Fruit fly (Drosophila melanogaster) whole organism, embryonic: ENCODE data around the gene Glys.
A peak's percentile ranks its signal among the peaks of the same experiment; 100 is the strongest.

Experiments used
- Adf1 ChIP-seq: fragments of 200-800 bp; sonication (Bioruptor generic); IDR thresholded peaks from 2 replicates; pipeline ENCODE4 v1.3.6; 2022; ENCODE audit warnings: missing biosample characterization, missing genetic modification characterization
- CG10543 ChIP-seq: fragments of 200-800 bp; sonication (Bioruptor generic); optimal IDR thresholded peaks from 3 replicates; lab custom pipeline; 2017; ENCODE audit warnings: missing biosample characterization, mild to moderate bottlenecking, missing genetic modification characterization, moderate library complexity
- CG10565 ChIP-seq: fragments of 200-800 bp; sonication (Bioruptor generic); optimal IDR thresholded peaks from 3 replicates; lab custom pipeline; 2016; ENCODE audit warnings: missing biosample characterization, mild to moderate bottlenecking, missing genetic modification characterization
- CG11696 ChIP-seq: fragments of 200-800 bp; sonication (Bioruptor generic); IDR thresholded peaks from 2 replicates; pipeline ENCODE4 v1.3.6; 2022; ENCODE audit warnings: missing biosample characterization, missing genetic modification characterization
- CG11723 ChIP-seq: fragments of 200-800 bp; sonication (Bioruptor generic); optimal IDR thresholded peaks from 2 replicates; lab custom pipeline; 2017; ENCODE audit warnings: missing biosample characterization, mild to moderate bottlenecking, missing genetic modification characterization
- CG12155 ChIP-seq: fragments of 200-800 bp; sonication (Bioruptor generic); optimal IDR thresholded peaks from 3 replicates; lab custom pipeline; 2016; ENCODE audit warnings: missing biosample characterization, missing genetic modification characterization
- CG12219 ChIP-seq: fragments of 200-800 bp; sonication (Bioruptor generic); optimal IDR thresholded peaks from 3 replicates; lab custom pipeline; 2018; ENCODE audit warnings: missing biosample characterization, mild to moderate bottlenecking, missing genetic modification characterization
- CG1233 ChIP-seq: fragments of 200-800 bp; sonication (Bioruptor generic); optimal IDR thresholded peaks from 4 replicates; lab custom pipeline; 2018; ENCODE audit warnings: missing biosample characterization, mild to moderate bottlenecking, missing genetic modification characterization
- CG12391 ChIP-seq: fragments of 200-800 bp; sonication (Bioruptor generic); optimal IDR thresholded peaks from 3 replicates; lab custom pipeline; 2018; ENCODE audit warnings: missing biosample characterization, mild to moderate bottlenecking, missing genetic modification characterization, moderate library complexity
- CG12659 ChIP-seq: fragments of 200-800 bp; sonication (Bioruptor generic); optimal IDR thresholded peaks from 3 replicates; lab custom pipeline; 2017; ENCODE audit warnings: mild to moderate bottlenecking, missing biosample characterization, missing genetic modification reagents, missing genetic modification characterization
- CG13287 ChIP-seq: fragments of 200-800 bp; sonication (Bioruptor generic); IDR thresholded peaks from 2 replicates; pipeline ENCODE4 v1.3.6; 2022; ENCODE audit warnings: missing biosample characterization, missing genetic modification characterization; ENCODE audit not compliant: partially characterized antibody
- CG13624 ChIP-seq: fragments of 200-800 bp; sonication (Bioruptor generic); optimal IDR thresholded peaks from 2 replicates; lab custom pipeline; 2016; ENCODE audit warnings: missing biosample characterization, missing genetic modification characterization
- CG13775 ChIP-seq: fragments of 200-800 bp; sonication (Bioruptor generic); optimal IDR thresholded peaks from 3 replicates; lab custom pipeline; 2017; ENCODE audit warnings: missing biosample characterization, mild to moderate bottlenecking, missing genetic modification characterization
- CG18764 ChIP-seq: fragments of 200-800 bp; sonication (Bioruptor generic); optimal IDR thresholded peaks from 3 replicates; lab custom pipeline; 2016; ENCODE audit warnings: missing biosample characterization, missing genetic modification characterization
- CG2889 ChIP-seq: fragments of 200-800 bp; sonication (Bioruptor generic); IDR thresholded peaks from 3 replicates; pipeline ENCODE4 v1.3.6; 2022; ENCODE audit warnings: missing biosample characterization, missing genetic modification characterization
- CG30403 ChIP-seq: fragments of 200-800 bp; sonication (Bioruptor generic); optimal IDR thresholded peaks from 3 replicates; lab custom pipeline; 2016; ENCODE audit warnings: missing biosample characterization, missing genetic modification characterization
- CG3065 ChIP-seq: fragments of 200-800 bp; sonication (Bioruptor generic); optimal IDR thresholded peaks from 2 replicates; lab custom pipeline; 2016; ENCODE audit warnings: missing biosample characterization, missing genetic modification characterization
- CG32532 ChIP-seq: fragments of 200-800 bp; sonication (Bioruptor generic); IDR thresholded peaks from 2 replicates; pipeline ENCODE4 v1.3.6; 2022; ENCODE audit warnings: missing biosample characterization, missing genetic modification characterization
- CG32767 ChIP-seq: fragments of 200-800 bp; sonication (Bioruptor generic); IDR thresholded peaks from 2 replicates; pipeline ENCODE4 v1.3.6; 2022; ENCODE audit warnings: missing biosample characterization, missing genetic modification characterization
- CG34376 ChIP-seq: fragments of 200-800 bp; sonication (Bioruptor generic); optimal IDR thresholded peaks from 2 replicates; lab custom pipeline; 2018; ENCODE audit warnings: missing biosample characterization, mild to moderate bottlenecking, missing genetic modification characterization
- CG4404 ChIP-seq: fragments of 200-800 bp; sonication (Bioruptor generic); IDR thresholded peaks from 2 replicates; pipeline ENCODE4 v1.3.6; 2022; ENCODE audit warnings: missing biosample characterization, missing genetic modification characterization
- CG6175 ChIP-seq: fragments of 200-800 bp; sonication (Bioruptor generic); IDR thresholded peaks from 3 replicates; pipeline ENCODE4 v1.3.6; 2022; ENCODE audit warnings: missing biosample characterization, missing genetic modification characterization
- CG6683 ChIP-seq: fragments of 200-800 bp; sonication (Bioruptor generic); optimal IDR thresholded peaks from 2 replicates; lab custom pipeline; 2017; ENCODE audit warnings: missing biosample characterization, mild to moderate bottlenecking, missing genetic modification characterization, missing genetic modification reagents
- CG7745 ChIP-seq: fragments of 200-800 bp; sonication (Bioruptor generic); optimal IDR thresholded peaks from 2 replicates; lab custom pipeline; 2018; ENCODE audit warnings: missing biosample characterization, mild to moderate bottlenecking, missing genetic modification characterization, moderate library complexity
- CG8089 ChIP-seq: fragments of 200-800 bp; sonication (Bioruptor generic); optimal IDR thresholded peaks from 3 replicates; lab custom pipeline; 2016; ENCODE audit warnings: missing biosample characterization, missing genetic modification characterization
- CG8388 ChIP-seq: fragments of 200-800 bp; sonication (Bioruptor generic); optimal IDR thresholded peaks from 2 replicates; lab custom pipeline; 2019; ENCODE audit warnings: missing biosample characterization, mild to moderate bottlenecking, missing genetic modification characterization, moderate library complexity
- CG9609 ChIP-seq: fragments of 200-800 bp; sonication (Bioruptor generic); optimal IDR thresholded peaks from 3 replicates; lab custom pipeline; 2016; ENCODE audit warnings: missing biosample characterization, missing genetic modification characterization
- CG9817 ChIP-seq: fragments of 200-800 bp; sonication (Bioruptor generic); optimal IDR thresholded peaks from 2 replicates; lab custom pipeline; 2018; ENCODE audit warnings: missing biosample characterization, mild to moderate bottlenecking, missing genetic modification characterization, moderate library complexity
- CkIIα-i1 ChIP-seq: fragments of 200-800 bp; sonication (Bioruptor generic); IDR thresholded peaks from 2 replicates; pipeline ENCODE4 v1.3.6; 2022; ENCODE audit warnings: missing biosample characterization, missing genetic modification characterization
- Deaf1 ChIP-seq: fragments of 200-800 bp; optimal IDR thresholded peaks from 3 replicates; lab custom pipeline; 2019; ENCODE audit warnings: missing biosample characterization, mild to moderate bottlenecking, missing genetic modification characterization, moderate library complexity
- Hr3 ChIP-seq: fragments of 200-800 bp; sonication (Bioruptor generic); optimal IDR thresholded peaks from 3 replicates; lab custom pipeline; 2016; ENCODE audit warnings: missing biosample characterization, missing genetic modification characterization
- Hsf ChIP-seq: fragments of 200-800 bp; sonication (Bioruptor generic); optimal IDR thresholded peaks from 3 replicates; lab custom pipeline; 2016; ENCODE audit warnings: missing biosample characterization, missing genetic modification characterization
- Jarid2 ChIP-seq: fragments of 200-800 bp; sonication (Bioruptor generic); optimal IDR thresholded peaks from 3 replicates; lab custom pipeline; 2017; ENCODE audit warnings: mild to moderate bottlenecking, missing biosample characterization, missing genetic modification reagents, missing genetic modification characterization
- Lim3 ChIP-seq: fragments of 200-800 bp; sonication (Bioruptor generic); IDR thresholded peaks from 2 replicates; pipeline ENCODE4 v1.3.6; 2022; ENCODE audit warnings: missing biosample characterization, missing genetic modification characterization
- Lpt ChIP-seq: fragments of >200 bp; optimal IDR thresholded peaks from 2 replicates; lab custom pipeline; 2018; ENCODE audit warnings: missing biosample characterization, missing genetic modification characterization
- Oli ChIP-seq: fragments of 200-800 bp; sonication (Bioruptor generic); optimal IDR thresholded peaks from 2 replicates; lab custom pipeline; 2018; ENCODE audit warnings: missing biosample characterization, mild to moderate bottlenecking, missing genetic modification characterization, moderate library complexity
- Ravus ChIP-seq: fragments of 200-800 bp; sonication (Bioruptor generic); IDR thresholded peaks from 2 replicates; pipeline ENCODE4 v1.3.6; 2022; ENCODE audit warnings: missing biosample characterization, missing genetic modification characterization
- Xbp1 ChIP-seq: fragments of 200-800 bp; sonication (Bioruptor generic); optimal IDR thresholded peaks from 3 replicates; lab custom pipeline; 2016; ENCODE audit warnings: missing biosample characterization, mild to moderate bottlenecking, missing genetic modification characterization
- abd-A ChIP-seq: fragments of 200-800 bp; sonication (Bioruptor generic); optimal IDR thresholded peaks from 3 replicates; lab custom pipeline; 2019; ENCODE audit warnings: missing biosample characterization, mild to moderate bottlenecking, missing genetic modification characterization, moderate library complexity
- ap ChIP-seq: fragments of 200-800 bp; sonication (Bioruptor generic); IDR thresholded peaks from 2 replicates; pipeline ENCODE4 v1.3.6; 2022; ENCODE audit warnings: missing biosample characterization, missing genetic modification characterization
- da ChIP-seq: fragments of 200-800 bp; sonication (Bioruptor generic); optimal IDR thresholded peaks from 2 replicates; lab custom pipeline; 2016; ENCODE audit warnings: missing biosample characterization, missing genetic modification characterization
- eyg ChIP-seq: fragments of 200-800 bp; sonication (Bioruptor generic); optimal IDR thresholded peaks from 3 replicates; lab custom pipeline; 2016; ENCODE audit warnings: missing biosample characterization, missing genetic modification characterization
- gem ChIP-seq: fragments of 200-800 bp; sonication (Bioruptor generic); optimal IDR thresholded peaks from 2 replicates; lab custom pipeline; 2019; ENCODE audit warnings: missing biosample characterization, mild to moderate bottlenecking, missing genetic modification characterization, moderate library complexity
- grau ChIP-seq: fragments of 200-800 bp; optimal IDR thresholded peaks from 3 replicates; lab custom pipeline; 2019; ENCODE audit warnings: missing biosample characterization, mild to moderate bottlenecking, missing genetic modification characterization, moderate library complexity
- ham ChIP-seq: fragments of 200-800 bp; sonication (Bioruptor generic); IDR thresholded peaks from 2 replicates; pipeline ENCODE4 v1.3.6; 2022; ENCODE audit warnings: missing biosample characterization, missing genetic modification characterization
- klu ChIP-seq: fragments of 200-800 bp; sonication (Bioruptor generic); IDR thresholded peaks from 2 replicates; pipeline ENCODE4 v1.3.6; 2022; ENCODE audit warnings: missing biosample characterization, missing genetic modification characterization
- pita ChIP-seq: fragments of 200-800 bp; sonication (Bioruptor generic); optimal IDR thresholded peaks from 2 replicates; lab custom pipeline; 2017; ENCODE audit warnings: missing biosample characterization, mild to moderate bottlenecking, missing genetic modification characterization
- so ChIP-seq: fragments of 200-800 bp; sonication (Bioruptor generic); IDR thresholded peaks from 3 replicates; pipeline ENCODE4 v1.3.6; 2022; ENCODE audit warnings: missing biosample characterization, missing genetic modification characterization
- tio ChIP-seq: fragments of 200-800 bp; sonication (Bioruptor generic); optimal IDR thresholded peaks from 2 replicates; lab custom pipeline; 2017; ENCODE audit warnings: missing biosample characterization, missing genetic modification characterization, inconsistent platforms

Glys gene

DNA sequence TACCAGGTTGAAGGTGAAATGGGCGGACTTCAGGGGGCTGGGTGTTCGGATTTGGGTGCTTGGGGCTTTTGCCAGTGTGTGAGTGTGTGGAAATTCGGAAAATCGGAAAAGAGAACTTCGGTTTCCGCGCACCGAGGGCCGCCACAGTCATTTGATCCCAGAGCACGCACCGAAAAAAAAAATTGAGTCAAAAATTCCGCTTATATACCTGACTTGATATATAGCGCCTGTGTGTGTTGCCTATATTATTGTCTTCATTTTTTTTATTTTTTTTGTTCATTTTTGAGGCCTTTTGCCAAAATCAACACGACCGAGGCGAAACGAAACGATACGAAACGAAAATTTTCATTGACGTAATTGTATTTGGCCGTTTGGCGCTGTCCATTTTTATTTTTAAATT, 29.9 kb upstream of the Glys start (continued):
- no peak for TF ChIP-seq abd-A (tag; lab: Kevin White, UChicago)
- no peak for TF ChIP-seq CG11696
- peak; percentile 72 for TF ChIP-seq CG10543 (GFP tag; lab: Kevin White, UChicago)
- no peak for TF ChIP-seq ap (GFP tag; lab: Robert Waterston, UW)

DNA sequence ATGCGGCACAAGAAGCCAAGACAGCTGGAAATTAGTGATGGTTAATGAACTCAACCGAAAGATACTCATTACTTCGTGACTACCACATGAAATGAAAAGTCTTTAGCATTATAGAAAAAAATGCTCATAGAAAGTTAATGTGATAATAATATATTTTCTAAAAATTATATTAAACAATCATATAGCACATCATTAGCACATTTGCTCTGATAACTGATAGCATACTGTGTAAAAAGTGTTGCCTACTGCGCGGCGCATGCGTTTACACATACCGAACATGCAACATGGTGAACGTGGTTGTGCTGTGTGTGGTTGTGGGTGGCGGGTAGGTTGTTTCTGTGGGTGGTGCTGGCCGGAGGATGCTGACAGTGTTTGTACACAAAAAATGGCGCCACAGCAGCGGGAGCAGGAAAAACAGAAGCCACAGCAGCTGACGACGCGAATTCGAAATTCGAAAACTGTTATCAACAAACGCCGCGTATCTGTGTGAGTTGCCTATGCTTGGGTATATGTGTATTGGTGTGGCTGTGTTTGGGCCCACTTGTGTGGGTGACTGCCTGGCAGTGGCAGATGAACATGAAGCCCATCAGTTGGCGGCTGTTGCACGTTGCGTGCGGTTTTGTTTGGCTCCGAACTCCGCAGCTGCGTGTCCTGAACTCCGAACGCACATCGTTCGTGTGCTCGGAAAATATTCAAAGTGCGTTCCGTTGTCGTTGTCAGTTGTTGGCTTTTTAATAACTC, 2.6 kb upstream of the Glys start, which contains the start of gene Gyc88E:
Gene Gyc88E, plus strand, starts transcription at position 604 of the 741 bp plus-strand sequence.
- TF ChIP-seq CG9609 (GFP tag; lab: Kevin White, UChicago) (no peak), Hr3 (GFP tag; lab: Kevin White, UChicago) (no peak), CG12659 (GFP tag; lab: Kevin White, UChicago) (no peak), ap (GFP tag; lab: Robert Waterston, UW) (peak; percentile 38; the same call in 1 of the 2 replicates), CG12391 (tag; lab: Kevin White, UChicago) (no peak), da (GFP tag; lab: Kevin White, UChicago) (no peak), CG13775 (GFP tag; lab: Kevin White, UChicago) (no peak), Jarid2 (GFP tag; lab: Kevin White, UChicago) (no peak), ham (no peak), Lpt (no peak), CG8388 (GFP tag; lab: Kevin White, UChicago) (no peak), CG13624 (GFP tag; lab: Kevin White, UChicago) (no peak), CG6175 (GFP tag; lab: Robert Waterston, UW) (peak; percentile 28; the same call in 1 of the 3 replicates), CG34376 (GFP tag; lab: Kevin White, UChicago) (no peak), CkIIα-i1 (GFP tag; lab: Robert Waterston, UW) (no peak), Hsf (GFP tag; lab: Kevin White, UChicago) (no peak), so (GFP tag; lab: Robert Waterston, UW) (no peak), CG11723 (GFP tag; lab: Kevin White, UChicago) (no peak), CG2889 (no peak), CG6683 (no peak), CG1233 (no peak), gem (tag; lab: Kevin White, UChicago) (peak; percentile 35), tio (GFP tag; lab: Kevin White, UChicago) (no peak), CG9817 (tag; lab: Kevin White, UChicago) (no peak), CG8089 (no peak), CG12219 (GFP tag; lab: Kevin White, UChicago) (no peak), CG32767 (GFP tag; lab: Robert Waterston, UW) (no peak), CG12155 (GFP tag; lab: Kevin White, UChicago) (no peak), pita (no peak), eyg (GFP tag; lab: Kevin White, UChicago) (no peak), CG13287 (GFP tag; lab: Robert Waterston, UW) (no peak), CG18764 (GFP tag; lab: Kevin White, UChicago) (no peak), Deaf1 (tag; lab: Kevin White, UChicago) (peak; percentile 44), Xbp1 (GFP tag; lab: Kevin White, UChicago) (no peak), Ravus (GFP tag; lab: Robert Waterston, UW) (no peak), Lim3 (no peak), Adf1 (GFP tag; lab: Robert Waterston, UW) (no peak), CG7745 (no peak), CG30403 (GFP tag; lab: Kevin White, UChicago) (no peak), klu (GFP tag; lab: Robert Waterston, UW) (no peak), CG10565 (GFP tag; lab: Kevin White, UChicago) (no peak), CG4404 (GFP tag; lab: Robert Waterston, UW) (no peak), CG3065 (no peak), CG32532 (GFP tag; lab: Robert Waterston, UW) (peak; percentile 68), grau (tag; lab: Kevin White, UChicago) (no peak), Oli (tag; lab: Kevin White, UChicago) (no peak)
